Fruit fly (Drosophila melanogaster): ENCODE data around the gene CG17217.

Gene CG17217

DNA sequence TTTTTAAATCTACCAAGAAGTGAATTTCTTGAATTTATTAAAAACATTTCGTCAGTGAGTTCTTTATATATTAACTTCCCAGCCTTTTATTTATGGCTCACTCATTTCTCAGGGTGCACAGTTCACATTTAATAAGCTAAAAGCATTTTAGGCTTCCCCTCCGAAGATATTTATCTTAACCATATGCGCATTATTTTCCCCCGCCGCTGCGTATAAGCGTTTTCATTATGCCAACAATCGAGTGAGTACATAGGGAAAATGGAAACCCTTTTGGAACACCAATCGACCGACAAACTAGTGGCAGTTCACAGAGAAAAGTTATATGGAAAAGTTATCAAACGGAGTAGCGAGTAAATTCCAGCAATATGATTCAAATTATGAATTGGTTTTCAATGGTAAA, 32.6 kb upstream of the CG17217 start, which contains the start of gene Gr33a:
Gene Gr33a, plus strand, starts transcription at position 301 of the 400 bp plus-strand sequence.
- TF ChIP-seq CG10631 (GFP tag; optimal IDR thresholded peaks at IDR 0.05) (no peak), pdm3 (GFP tag; optimal IDR thresholded peaks at IDR 0.05) (no peak), CG32006 (GFP tag; optimal IDR thresholded peaks at IDR 0.05) (no peak), CG6163 (GFP tag; IDR thresholded peaks at IDR 0.05) (no peak), CG10669 (GFP tag; optimal IDR thresholded peaks at IDR 0.05) (no peak), dsx (GFP tag; optimal IDR thresholded peaks at IDR 0.05; ENCODE audit: poor library complexity, severe bottlenecking) (no peak), eg (GFP tag; IDR thresholded peaks at IDR 0.05) (no peak), CG9139 (GFP tag; optimal IDR thresholded peaks at IDR 0.05) (no peak), CG3919 (GFP tag; optimal IDR thresholded peaks at IDR 0.05) (no peak), Sox15 (GFP tag; optimal IDR thresholded peaks at IDR 0.05) (no peak), Hr38 (GFP tag; optimal IDR thresholded peaks at IDR 0.05) (no peak), CG8319 (GFP tag; optimal IDR thresholded peaks at IDR 0.05) (no peak), Gug (GFP tag; IDR thresholded peaks at IDR 0.05) (no peak), CG6854 (GFP tag; optimal IDR thresholded peaks at IDR 0.05) (no peak), Sox102F (GFP tag; optimal IDR thresholded peaks at IDR 0.05) (no peak), CG34406 (GFP tag; optimal IDR thresholded peaks at IDR 0.05) (no peak)

DNA sequence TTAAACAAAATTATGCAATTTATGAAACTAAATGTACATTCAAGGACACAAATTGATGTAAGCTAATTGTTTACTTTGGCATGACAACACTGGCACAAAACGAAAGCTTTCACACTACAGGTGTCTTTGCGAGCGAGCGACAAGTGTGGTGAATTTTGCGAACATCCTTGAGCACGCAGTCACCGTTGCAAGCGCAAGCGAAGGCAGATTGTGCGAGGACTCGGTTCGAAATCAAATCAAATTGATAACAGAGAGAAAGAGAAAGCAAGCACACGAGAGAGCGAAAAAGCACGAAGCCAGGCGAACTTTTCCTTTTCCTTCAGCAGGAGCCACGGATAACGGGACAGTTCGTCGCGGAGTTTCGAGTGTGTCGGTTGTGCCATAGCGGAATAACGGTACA, 27.9 kb upstream of the CG17217 start, which contains the start of gene CG31760:
Gene CG31760, plus strand, starts transcription at position 342 of the 400 bp plus-strand sequence.
- no peak for TF ChIP-seq dsx (GFP tag; optimal IDR thresholded peaks at IDR 0.05; ENCODE audit: poor library complexity, severe bottlenecking)
- no peak for TF ChIP-seq esn (GFP tag; optimal IDR thresholded peaks at IDR 0.05)
- TF ChIP-seq Hr38 (GFP tag; optimal IDR thresholded peaks at IDR 0.05), result no peak
- TF ChIP-seq CG34406 (GFP tag; optimal IDR thresholded peaks at IDR 0.05), result no peak
- TF ChIP-seq CG7368 (GFP tag; optimal IDR thresholded peaks at IDR 0.05), result no peak
- no peak for TF ChIP-seq CG6163 (GFP tag; IDR thresholded peaks at IDR 0.05)

DNA sequence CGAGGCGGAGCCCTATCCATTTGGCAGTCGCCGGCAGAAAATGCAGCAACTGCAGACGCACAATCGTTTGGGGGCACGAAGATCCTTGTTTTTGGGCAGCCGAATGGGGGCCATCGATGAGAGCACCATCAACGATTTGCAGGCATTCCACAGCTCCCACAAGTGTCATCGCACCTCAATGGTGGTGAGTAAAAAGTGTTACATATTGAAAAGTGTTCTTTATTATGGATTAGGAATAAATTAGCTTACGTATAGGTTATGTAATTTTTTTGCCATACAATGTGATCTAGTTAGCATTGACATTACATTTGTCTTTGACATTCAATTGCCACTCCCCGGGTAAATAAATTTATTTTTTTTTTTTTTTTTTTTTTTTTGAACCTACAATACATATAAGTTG, 8.9 kb upstream of the CG17217 start, which contains the start of gene CG31861:
Gene CG31861, plus strand, starts transcription at position 301 of the 400 bp plus-strand sequence.
- TF ChIP-seq vri (GFP tag; optimal IDR thresholded peaks at IDR 0.05) (no peak), CG31627 (GFP tag; optimal IDR thresholded peaks at IDR 0.05) (no peak), fkh (GFP tag; optimal IDR thresholded peaks at IDR 0.05) (no peak), CG11762 (GFP tag; optimal IDR thresholded peaks at IDR 0.05; ENCODE audit: insufficient read depth) (no peak), CG11902 (GFP tag; optimal IDR thresholded peaks at IDR 0.05) (no peak), salr (GFP tag; optimal IDR thresholded peaks at IDR 0.05) (no peak), CG6808 (GFP tag; optimal IDR thresholded peaks at IDR 0.05) (no peak), CG4318 (GFP tag; optimal IDR thresholded peaks at IDR 0.05) (no peak)

DNA sequence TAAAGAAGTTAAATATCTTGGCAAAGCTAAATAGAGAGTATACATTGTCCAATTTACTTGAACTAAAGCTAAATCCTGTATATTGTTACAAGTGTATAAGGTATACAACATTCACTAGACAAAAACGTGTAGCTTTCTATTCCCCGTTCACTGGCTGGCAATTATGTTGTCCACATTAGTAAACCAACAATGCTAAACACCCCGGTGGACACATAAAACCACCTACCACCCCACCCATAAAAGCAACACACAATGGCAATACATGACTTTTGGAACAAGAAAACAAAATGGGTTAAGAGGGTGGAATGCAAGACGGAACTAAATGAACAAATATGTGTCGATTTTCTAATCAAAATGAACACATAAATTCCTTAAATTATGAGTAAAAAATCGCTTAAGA, 6.4 kb upstream of the CG17217 start, which contains the start of gene ZnT33D:
Gene ZnT33D, plus strand, starts transcription at position 301 of the 400 bp plus-strand sequence.
- no peak for TF ChIP-seq OdsH (GFP tag; optimal IDR thresholded peaks at IDR 0.05)
- no peak for TF ChIP-seq CG6854 (GFP tag; optimal IDR thresholded peaks at IDR 0.05)
- TF ChIP-seq CG6276 (GFP tag; optimal IDR thresholded peaks at IDR 0.05), result no peak
- TF ChIP-seq CG6808 (GFP tag; optimal IDR thresholded peaks at IDR 0.05), result no peak
- TF ChIP-seq CG8632 (GFP tag; optimal IDR thresholded peaks at IDR 0.05), result no peak
- no peak for TF ChIP-seq Hr39 (GFP tag; optimal IDR thresholded peaks at IDR 0.05)
- no peak for TF ChIP-seq fd59A (GFP tag; optimal IDR thresholded peaks at IDR 0.05)
- no peak for TF ChIP-seq Ets96B (tag; optimal IDR thresholded peaks at IDR 0.05)
- TF ChIP-seq Eip75B (GFP tag; optimal IDR thresholded peaks at IDR 0.05), result no peak
- no peak for TF ChIP-seq CG3919 (GFP tag; optimal IDR thresholded peaks at IDR 0.05)
- TF ChIP-seq CG7368 (GFP tag; optimal IDR thresholded peaks at IDR 0.05), result no peak
- TF ChIP-seq net (GFP tag; optimal IDR thresholded peaks at IDR 0.05), result no peak
- no peak for TF ChIP-seq CG10669 (GFP tag; optimal IDR thresholded peaks at IDR 0.05)
- no peak for TF ChIP-seq Eip93F (GFP tag; optimal IDR thresholded peaks at IDR 0.05)
- TF ChIP-seq Hr38 (GFP tag; optimal IDR thresholded peaks at IDR 0.05), result no peak
- no peak for TF ChIP-seq CG9139 (GFP tag; optimal IDR thresholded peaks at IDR 0.05)
- TF ChIP-seq fd85E (GFP tag; optimal IDR thresholded peaks at IDR 0.05), result no peak
- no peak for TF ChIP-seq pdm3 (GFP tag; optimal IDR thresholded peaks at IDR 0.05)
